Fruit fly (Drosophila melanogaster): Measurements from ENCODE around the gene Ir75c.

Ir75c gene

DNA sequence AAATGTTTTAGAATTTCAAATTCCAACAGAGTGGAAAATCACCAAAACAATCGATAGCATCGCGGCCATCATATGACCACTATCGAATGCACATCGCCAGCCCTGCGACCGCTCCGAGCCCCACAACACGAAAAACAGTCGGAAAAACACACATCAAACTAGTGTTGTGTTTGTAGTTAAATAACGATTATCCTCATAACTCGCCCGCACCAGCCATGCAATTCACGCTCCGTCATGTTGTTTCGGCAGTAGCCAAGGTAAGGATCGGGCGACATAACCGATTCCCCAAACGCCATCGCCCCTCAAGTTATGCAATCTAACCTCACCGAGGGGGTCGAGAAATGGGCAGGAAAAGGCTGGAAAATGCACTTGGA is 24.3 kb upstream of the Ir75c start (continued):
- TF ChIP-seq CG9609 (GFP tag; optimal IDR thresholded peaks at IDR 0.05) = no peak
- TF ChIP-seq wdn (GFP tag; IDR thresholded peaks at IDR 0.05) = 0 out of 2 replicates have a peak, but pooled peaks have one; percentile 8
- no peak for TF ChIP-seq CG8290 (GFP tag; optimal IDR thresholded peaks at IDR 0.05)
- peak in 1 of 2 experiments; percentile 64 for TF ChIP-seq CG8290 (tag; optimal IDR thresholded peaks at IDR 0.05)
- TF ChIP-seq CG13287 (GFP tag; IDR thresholded peaks at IDR 0.05; ENCODE audit: partially characterized antibody) = peak; percentile 68
- peak; percentile 36 for TF ChIP-seq pzg (GFP tag; optimal IDR thresholded peaks at IDR 0.05)
- TF ChIP-seq mam (GFP tag; optimal IDR thresholded peaks at IDR 0.05) = peak; percentile 21
- peak; percentile 83 for TF ChIP-seq amos (GFP tag; IDR thresholded peaks at IDR 0.05; ENCODE audit: partially characterized antibody)
- TF ChIP-seq row (GFP tag; IDR thresholded peaks at IDR 0.05) = peak; percentile 67
- TF ChIP-seq CG2199 (GFP tag; IDR thresholded peaks at IDR 0.05) = no peak

dm6 chr3L:17846169-17846981 is 23.7 kb upstream of the Ir75c start, which contains the start of the genes MED19 and CG7430:
MED19 (minus strand) TSS chr3L:17846501.
CG7430 (plus strand) TSS chr3L:17846916.
- TF ChIP-seq Max (GFP tag; optimal IDR thresholded peaks at IDR 0.05) (no peak), Bdp1 (GFP tag; optimal IDR thresholded peaks at IDR 0.05) (no peak), phol (tag; optimal IDR thresholded peaks at IDR 0.05) (peak; percentile 98), ac (GFP tag; optimal IDR thresholded peaks at IDR 0.05) (peak; percentile 34), vnd (GFP tag; IDR thresholded peaks at IDR 0.05; ENCODE audit: partially characterized antibody) (no peak), CG30020 (tag; optimal IDR thresholded peaks at IDR 0.05) (peak; percentile 36), CG17912 (GFP tag; optimal IDR thresholded peaks at IDR 0.05) (peak; percentile 31), ci (GFP tag; IDR thresholded peaks at IDR 0.05) (peak; percentile 68), CG10147 (GFP tag; optimal IDR thresholded peaks at IDR 0.05) (peak; percentile 27), Xbp1 (GFP tag; optimal IDR thresholded peaks at IDR 0.05) (peak; percentile 14), Dad (GFP tag; optimal IDR thresholded peaks at IDR 0.05) (peak; percentile 2), CG1529 (GFP tag; optimal IDR thresholded peaks at IDR 0.05) (no peak), peb (GFP tag; IDR thresholded peaks at IDR 0.05) (no peak), CG34422 (GFP tag; IDR thresholded peaks at IDR 0.05) (peak; percentile 60; the same call in 1 of the 3 replicates), en (GFP tag; optimal IDR thresholded peaks at IDR 0.05) (no peak), Jarid2 (GFP tag; optimal IDR thresholded peaks at IDR 0.05) (peak; percentile 84), sug (tag; optimal IDR thresholded peaks at IDR 0.05) (no peak), Sry-β (GFP tag; optimal IDR thresholded peaks at IDR 0.05) (peak; percentile 13), Hr78 (GFP tag; optimal IDR thresholded peaks at IDR 0.05) (no peak), dmrt11E (tag; optimal IDR thresholded peaks at IDR 0.05) (no peak), CG31441 (GFP tag; IDR thresholded peaks at IDR 0.05) (peak; percentile 43), CG2678 (tag; optimal IDR thresholded peaks at IDR 0.05) (no peak), mld (GFP tag; IDR thresholded peaks at IDR 0.05; ENCODE audit: partially characterized antibody) (0 out of 3 replicates have a peak, but pooled peaks have one; percentile 50), E2f1 (GFP tag; IDR thresholded peaks at IDR 0.05) (no peak), CG3847 (GFP tag; IDR thresholded peaks at IDR 0.05) (peak; percentile 27; the same call in 1 of the 2 replicates), Drgx (GFP tag; IDR thresholded peaks at IDR 0.05) (no peak), lov (optimal IDR thresholded peaks at IDR 0.05) (no peak), lov (GFP tag; IDR thresholded peaks at IDR 0.05) (no peak), repo (GFP tag; optimal IDR thresholded peaks at IDR 0.05) (peak; percentile 28), dmrt99B (tag; optimal IDR thresholded peaks at IDR 0.05) (no peak), CG17361 (GFP tag; IDR thresholded peaks at IDR 0.05) (peak; percentile 54; the same call in 2 of the 3 replicates), CG16815 (GFP tag; optimal IDR thresholded peaks at IDR 0.05) (no peak), Ets97D (GFP tag; optimal IDR thresholded peaks at IDR 0.05) (peak; percentile 72), grau (tag; optimal IDR thresholded peaks at IDR 0.05) (peak; percentile 8), CG12659 (GFP tag; optimal IDR thresholded peaks at IDR 0.05) (peak; percentile 73), CG10462 (GFP tag; optimal IDR thresholded peaks at IDR 0.05) (no peak), tna (GFP tag; IDR thresholded peaks at IDR 0.05; ENCODE audit: partially characterized antibody) (0 out of 2 replicates have a peak, but pooled peaks have one; percentile 29), CG4360 (GFP tag; IDR thresholded peaks at IDR 0.05) (peak; percentile 28)

All from whole organism, embryonic.